Fruit fly (Drosophila melanogaster): ENCODE measurements around the gene Zmynd10.

Zmynd10 gene

DNA sequence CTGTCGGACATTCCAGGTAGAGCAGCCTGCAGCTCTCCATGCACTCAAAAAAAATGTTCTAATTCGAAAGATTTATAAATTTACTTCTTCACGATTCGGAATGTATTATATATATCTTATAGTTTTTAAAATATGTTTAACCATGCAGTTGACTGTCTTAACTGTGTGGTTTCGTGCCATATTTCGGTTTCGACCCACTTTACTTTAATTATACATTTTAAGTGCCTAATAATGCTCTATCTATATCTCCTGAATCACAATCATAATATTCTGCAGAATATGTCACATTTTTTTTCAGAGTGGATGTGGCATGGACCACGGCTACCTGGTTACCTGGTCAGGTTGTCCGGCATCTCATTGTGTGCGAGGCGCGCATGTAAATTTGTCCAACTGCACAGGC lies 23.4 kb upstream of the Zmynd10 start (continued):
- no peak for TF ChIP-seq CG17361 (GFP tag; IDR thresholded peaks at IDR 0.05)
- no peak for TF ChIP-seq ssp (GFP tag; IDR thresholded peaks at IDR 0.05)
- TF ChIP-seq crp (GFP tag; optimal IDR thresholded peaks at IDR 0.05), result no peak
- TF ChIP-seq CG9932 (GFP tag; IDR thresholded peaks at IDR 0.05), result no peak
- no peak for TF ChIP-seq gce (GFP tag; IDR thresholded peaks at IDR 0.05)
- no peak for TF ChIP-seq unpg (GFP tag; optimal IDR thresholded peaks at IDR 0.05)
- TF ChIP-seq Aef1 (GFP tag; IDR thresholded peaks at IDR 0.05), result no peak
- TF ChIP-seq NK7.1 (GFP tag; optimal IDR thresholded peaks at IDR 0.05), result no peak
- TF ChIP-seq CG1647 (GFP tag; optimal IDR thresholded peaks at IDR 0.05), result no peak
- TF ChIP-seq ATbp (GFP tag; optimal IDR thresholded peaks at IDR 0.05), result no peak
- TF ChIP-seq tx (GFP tag; optimal IDR thresholded peaks at IDR 0.05), result no peak
- TF ChIP-seq CG12071 (GFP tag; optimal IDR thresholded peaks at IDR 0.05), result no peak
- TF ChIP-seq Ada2b (GFP tag; IDR thresholded peaks at IDR 0.05), result no peak
- TF ChIP-seq CkIIα-i1 (GFP tag; IDR thresholded peaks at IDR 0.05), result no peak
- TF ChIP-seq CG15479 (GFP tag; optimal IDR thresholded peaks at IDR 0.05), result peak; percentile 89
- TF ChIP-seq CG1024 (GFP tag; IDR thresholded peaks at IDR 0.05), result no peak
- TF ChIP-seq CG13624 (GFP tag; optimal IDR thresholded peaks at IDR 0.05), result no peak
- no peak for TF ChIP-seq YL-1 (GFP tag; optimal IDR thresholded peaks at IDR 0.05)
- TF ChIP-seq CG14667 (GFP tag; IDR thresholded peaks at IDR 0.05), result no peak
- TF ChIP-seq Fer3 (tag; optimal IDR thresholded peaks at IDR 0.05), result no peak
- TF ChIP-seq Blimp-1 (GFP tag; optimal IDR thresholded peaks at IDR 0.05), result no peak
- no peak for TF ChIP-seq tna (GFP tag; IDR thresholded peaks at IDR 0.05; ENCODE audit: partially characterized antibody)
- no peak for TF ChIP-seq sna (GFP tag; IDR thresholded peaks at IDR 0.05; ENCODE audit: partially characterized antibody)
- TF ChIP-seq slp2 (GFP tag; optimal IDR thresholded peaks at IDR 0.05), result no peak
- TF ChIP-seq CG42726 (GFP tag; IDR thresholded peaks at IDR 0.05; ENCODE audit: partially characterized antibody), result no peak
- TF ChIP-seq sens-2 (GFP tag; IDR thresholded peaks at IDR 0.05), result no peak
- TF ChIP-seq CG7556 (GFP tag; optimal IDR thresholded peaks at IDR 0.05), result peak; percentile 20
- no peak for TF ChIP-seq Nf-YC (tag; optimal IDR thresholded peaks at IDR 0.05)
- TF ChIP-seq CG18262 (tag; optimal IDR thresholded peaks at IDR 0.05), result peak; percentile 49
- TF ChIP-seq MESR4 (GFP tag; optimal IDR thresholded peaks at IDR 0.05), result no peak
- TF ChIP-seq CG11696 (GFP tag; IDR thresholded peaks at IDR 0.05), result no peak
- no peak for TF ChIP-seq CG10321 (GFP tag; IDR thresholded peaks at IDR 0.05)
- TF ChIP-seq croc (GFP tag; conservative IDR thresholded peaks at IDR 0.05), result no peak
- no peak for TF ChIP-seq CG18764 (GFP tag; optimal IDR thresholded peaks at IDR 0.05)
- TF ChIP-seq Hr78 (GFP tag; optimal IDR thresholded peaks at IDR 0.05), result no peak
- TF ChIP-seq gcm (GFP tag; optimal IDR thresholded peaks at IDR 0.05), result no peak
- TF ChIP-seq CG3726 (GFP tag; IDR thresholded peaks at IDR 0.05), result no peak
- no peak for TF ChIP-seq lbe (GFP tag; optimal IDR thresholded peaks at IDR 0.05)
- TF ChIP-seq CG8478 (optimal IDR thresholded peaks at IDR 0.05), result no peak
- no peak for TF ChIP-seq sim (GFP tag; IDR thresholded peaks at IDR 0.05)
- TF ChIP-seq p53 (GFP tag; optimal IDR thresholded peaks at IDR 0.05), result no peak
- no peak for TF ChIP-seq PHDP (tag; optimal IDR thresholded peaks at IDR 0.05)
- TF ChIP-seq sens (GFP tag), result peak; percentile 64
- TF ChIP-seq hb (GFP tag; IDR thresholded peaks at IDR 0.05; ENCODE audit: partially characterized antibody), result no peak
- no peak for TF ChIP-seq CG4854 (GFP tag; optimal IDR thresholded peaks at IDR 0.05)
- TF ChIP-seq CG10959 (GFP tag; IDR thresholded peaks at IDR 0.05), result no peak
- no peak for TF ChIP-seq C15 (GFP tag; IDR thresholded peaks at IDR 0.05)
- TF ChIP-seq CG17829 (tag; optimal IDR thresholded peaks at IDR 0.05), result peak; percentile 35
- TF ChIP-seq CG11723 (GFP tag; optimal IDR thresholded peaks at IDR 0.05), result no peak
- no peak for TF ChIP-seq CG12942 (GFP tag; optimal IDR thresholded peaks at IDR 0.05)
- no peak for TF ChIP-seq CG13775 (GFP tag; optimal IDR thresholded peaks at IDR 0.05)
- TF ChIP-seq CG5245 (GFP tag; optimal IDR thresholded peaks at IDR 0.05), result no peak
- peak; percentile 42 for TF ChIP-seq CG31441 (GFP tag; IDR thresholded peaks at IDR 0.05)
